Fruit fly (Drosophila melanogaster): ENCODE measurements around the gene rtp.
A peak's percentile ranks its signal among the peaks of the same experiment; 100 is the strongest.

Gene rtp

dm6 chr3R:5263311-5264250 lies 26.5 kb upstream of the rtp start (continued):
- TF ChIP-seq Eip74EF (GFP tag; optimal IDR thresholded peaks at IDR 0.05) (peak in 1 of 2 experiments; percentile 96), lab (GFP tag; optimal IDR thresholded peaks at IDR 0.05) (peak; percentile 88), ATbp (GFP tag; optimal IDR thresholded peaks at IDR 0.05) (peak; percentile 66), CG10431 (GFP tag; optimal IDR thresholded peaks at IDR 0.05) (peak; percentile 13), bbx (GFP tag; IDR thresholded peaks at IDR 0.05; ENCODE audit: partially characterized antibody) (peak; percentile 45), dan (GFP tag; IDR thresholded peaks at IDR 0.05) (no peak), nmo (GFP tag; optimal IDR thresholded peaks at IDR 0.05) (peak; percentile 93), CG8089 (GFP tag; optimal IDR thresholded peaks at IDR 0.05) (no peak), CG16863 (GFP tag; optimal IDR thresholded peaks at IDR 0.05) (no peak), CG15011 (GFP tag; optimal IDR thresholded peaks at IDR 0.05) (no peak), tll (GFP tag; optimal IDR thresholded peaks at IDR 0.05) (no peak), Oaz (GFP tag; IDR thresholded peaks at IDR 0.05) (0 out of 2 replicates have a peak, but pooled peaks have one; percentile 43), Doc3 (GFP tag; IDR thresholded peaks at IDR 0.05; ENCODE audit: partially characterized antibody) (peak; percentile 16; the same call in 1 of the 3 replicates), rib (GFP tag; IDR thresholded peaks at IDR 0.05) (peak; percentile 32), CG2129 (GFP tag; IDR thresholded peaks at IDR 0.05; ENCODE audit: partially characterized antibody) (no peak), tna (GFP tag; IDR thresholded peaks at IDR 0.05; ENCODE audit: partially characterized antibody) (peak; percentile 24; the same call in 1 of the 2 replicates), jigr1 (GFP tag; IDR thresholded peaks at IDR 0.05) (no peak), ERR (GFP tag; optimal IDR thresholded peaks at IDR 0.05) (peak; percentile 38), CG10147 (GFP tag; optimal IDR thresholded peaks at IDR 0.05) (peak; percentile 77), ro (GFP tag; IDR thresholded peaks at IDR 0.05) (no peak; the same call in 1 of the 2 replicates), YL-1 (GFP tag; optimal IDR thresholded peaks at IDR 0.05) (peak; percentile 62), yki (optimal IDR thresholded peaks at IDR 0.05) (no peak), CG8478 (optimal IDR thresholded peaks at IDR 0.05) (no peak), so (GFP tag; IDR thresholded peaks at IDR 0.05) (peak; percentile 88; the same call in 2 of the 3 replicates), az2 (GFP tag; optimal IDR thresholded peaks at IDR 0.05) (peak; percentile 71), cwo (GFP tag; optimal IDR thresholded peaks at IDR 0.05) (peak; percentile 97), hbn (GFP tag; IDR thresholded peaks at IDR 0.05; ENCODE audit: partially characterized antibody) (0 out of 2 replicates have a peak, but pooled peaks have one; percentile 46), sc (optimal IDR thresholded peaks at IDR 0.05) (no peak), sc (GFP tag; optimal IDR thresholded peaks at IDR 0.05) (peak; percentile 81), Nf-YB (GFP tag; optimal IDR thresholded peaks at IDR 0.05) (peak; percentile 71), HLH54F (GFP tag; optimal IDR thresholded peaks at IDR 0.05) (no peak), emc (GFP tag; optimal IDR thresholded peaks at IDR 0.05) (no peak), eyg (GFP tag; optimal IDR thresholded peaks at IDR 0.05) (no peak), Stat92E (GFP tag; optimal IDR thresholded peaks at IDR 0.05) (no peak), CG10565 (GFP tag; optimal IDR thresholded peaks at IDR 0.05) (peak; percentile 33), Hmr (GFP tag; optimal IDR thresholded peaks at IDR 0.05) (peak; percentile 89), sima (GFP tag; optimal IDR thresholded peaks at IDR 0.05) (no peak), Mes4 (GFP tag; optimal IDR thresholded peaks at IDR 0.05) (no peak), Trl (optimal IDR thresholded peaks at IDR 0.05) (no peak), Trl (GFP tag; optimal IDR thresholded peaks at IDR 0.05) (no peak), ftz-f1 (GFP tag; optimal IDR thresholded peaks at IDR 0.05) (peak; percentile 83), CG2875 (GFP tag; optimal IDR thresholded peaks at IDR 0.05) (peak; percentile 73), ranshi (GFP tag; IDR thresholded peaks at IDR 0.05) (no peak; the same call in 1 of the 2 replicates), btn (GFP tag; optimal IDR thresholded peaks at IDR 0.05) (no peak), CG31441 (GFP tag; IDR thresholded peaks at IDR 0.05) (peak; percentile 96), CTCF (GFP tag; optimal IDR thresholded peaks at IDR 0.05) (peak; percentile 45), Ets97D (GFP tag; optimal IDR thresholded peaks at IDR 0.05) (no peak), cas (GFP tag; IDR thresholded peaks at IDR 0.05) (no peak), bsh (GFP tag; optimal IDR thresholded peaks at IDR 0.05) (peak; percentile 42 to 82)
